Worm (Caenorhabditis elegans): ENCODE measurements around the gene lev-9.

DNA sequence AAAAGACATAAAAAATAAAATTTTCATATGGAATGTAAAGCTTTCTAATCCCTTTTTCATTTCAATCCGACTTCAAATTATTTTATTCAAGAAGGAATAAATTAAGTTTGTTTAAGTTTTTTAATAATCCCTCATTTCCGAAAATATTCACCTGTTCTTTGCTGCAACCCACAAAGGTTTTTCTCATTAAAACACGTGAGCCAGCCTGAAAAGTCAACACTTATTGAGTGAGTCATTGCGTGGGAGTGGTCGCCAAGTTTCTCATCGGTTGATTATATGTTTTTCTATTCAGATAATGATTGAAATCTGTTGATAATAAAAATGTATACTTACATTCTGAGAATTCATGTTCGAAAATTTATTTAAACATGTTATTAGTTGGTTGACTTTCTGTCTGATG is 46.0 kb downstream of the lev-9 start:
- TF ChIP-seq klf-2 (GFP tag; conservative IDR thresholded peaks at IDR 0.05) (no peak), med-1 (GFP tag; optimal IDR thresholded peaks at IDR 0.05; ENCODE audit: insufficient read depth) (no peak), ztf-23 (GFP tag; IDR thresholded peaks at IDR 0.05) (no peak), flt-1 (GFP tag; IDR thresholded peaks at IDR 0.05) (no peak), T22C8.4 (GFP tag; IDR thresholded peaks at IDR 0.05) (no peak), ztf-29 (GFP tag; IDR thresholded peaks at IDR 0.05) (no peak), cog-1 (tag; optimal IDR thresholded peaks at IDR 0.05) (no peak), ref-1 (GFP tag; conservative IDR thresholded peaks at IDR 0.05) (no peak), tab-1 (GFP tag; IDR thresholded peaks at IDR 0.05) (no peak)

Measured in whole organism, midembryonic.